Fruit fly (Drosophila melanogaster): Measurements from ENCODE around the gene Pdp1.
A peak's percentile ranks its signal among the peaks of the same experiment; 100 is the strongest.

Pdp1 gene

dm6 chr3L:7875606-7876366 is 8.6 kb upstream of the Pdp1 start (continued):
- no peak for TF ChIP-seq tap (tag; optimal IDR thresholded peaks at IDR 0.05)
- peak in 1 of 2 experiments; percentile 22 for TF ChIP-seq Eip74EF (GFP tag; optimal IDR thresholded peaks at IDR 0.05)
- no peak for TF ChIP-seq gro (GFP tag; optimal IDR thresholded peaks at IDR 0.05)
- TF ChIP-seq repo (GFP tag; optimal IDR thresholded peaks at IDR 0.05): no peak
- no peak for TF ChIP-seq CG4282 (GFP tag; optimal IDR thresholded peaks at IDR 0.05)
- TF ChIP-seq ATbp (GFP tag; optimal IDR thresholded peaks at IDR 0.05): no peak
- no peak for TF ChIP-seq cad (GFP tag; optimal IDR thresholded peaks at IDR 0.05)
- TF ChIP-seq ara (GFP tag; IDR thresholded peaks at IDR 0.05): 0 out of 2 replicates have a peak, but pooled peaks have one; percentile 4
- TF ChIP-seq CG30431 (GFP tag; optimal IDR thresholded peaks at IDR 0.05): peak; percentile 17
- no peak for TF ChIP-seq CG2889 (GFP tag; IDR thresholded peaks at IDR 0.05)
- no peak for TF ChIP-seq Stat92E (GFP tag; optimal IDR thresholded peaks at IDR 0.05)
- TF ChIP-seq CG10654 (GFP tag; optimal IDR thresholded peaks at IDR 0.05): peak; percentile 1
- peak; percentile 44 for TF ChIP-seq bcd (GFP tag; optimal IDR thresholded peaks at IDR 0.05)
- TF ChIP-seq CG7271 (tag; optimal IDR thresholded peaks at IDR 0.05): no peak
- TF ChIP-seq Ets97D (GFP tag; optimal IDR thresholded peaks at IDR 0.05): no peak
- TF ChIP-seq CG18619 (GFP tag; optimal IDR thresholded peaks at IDR 0.05): peak; percentile 55
- TF ChIP-seq en (GFP tag; optimal IDR thresholded peaks at IDR 0.05): no peak
- TF ChIP-seq Trl (optimal IDR thresholded peaks at IDR 0.05): no peak
- no peak for TF ChIP-seq Trl (GFP tag; optimal IDR thresholded peaks at IDR 0.05)
- no peak for TF ChIP-seq CG34224 (GFP tag; IDR thresholded peaks at IDR 0.05; ENCODE audit: partially characterized antibody)
- TF ChIP-seq jing (GFP tag; optimal IDR thresholded peaks at IDR 0.05): no peak
- no peak for TF ChIP-seq dan (GFP tag; IDR thresholded peaks at IDR 0.05)
- no peak for TF ChIP-seq Hr39 (optimal IDR thresholded peaks at IDR 0.05)
- no peak for TF ChIP-seq zf30C (GFP tag; optimal IDR thresholded peaks at IDR 0.05)
- TF ChIP-seq CG8089 (GFP tag; optimal IDR thresholded peaks at IDR 0.05): no peak
- TF ChIP-seq CG16813 (GFP tag; IDR thresholded peaks at IDR 0.05; ENCODE audit: partially characterized antibody): no peak
- peak; percentile 91 for TF ChIP-seq sens (GFP tag)
- no peak for TF ChIP-seq ttk (GFP tag; IDR thresholded peaks at IDR 0.05)
- TF ChIP-seq lmd (GFP tag; IDR thresholded peaks at IDR 0.05): peak; percentile 29; the same call in 1 of the 2 replicates
- TF ChIP-seq HLH4C (GFP tag; IDR thresholded peaks at IDR 0.05; ENCODE audit: partially characterized antibody): no peak
- TF ChIP-seq Sry-δ (GFP tag; optimal IDR thresholded peaks at IDR 0.05): no peak
- no peak for TF ChIP-seq C15 (GFP tag; IDR thresholded peaks at IDR 0.05)
- no peak for TF ChIP-seq ato (GFP tag; IDR thresholded peaks at IDR 0.05; ENCODE audit: partially characterized antibody)
- TF ChIP-seq CG9727 (GFP tag; optimal IDR thresholded peaks at IDR 0.05): peak; percentile 80
- TF ChIP-seq CG9797 (GFP tag; optimal IDR thresholded peaks at IDR 0.05): no peak
- TF ChIP-seq CG16779 (GFP tag; IDR thresholded peaks at IDR 0.05): no peak
- no peak for TF ChIP-seq Neu2 (GFP tag; optimal IDR thresholded peaks at IDR 0.05; ENCODE audit: borderline replicate concordance)
- TF ChIP-seq Bdp1 (GFP tag; optimal IDR thresholded peaks at IDR 0.05): no peak
- TF ChIP-seq mld (GFP tag; IDR thresholded peaks at IDR 0.05; ENCODE audit: partially characterized antibody): no peak
- peak; percentile 47 for TF ChIP-seq CG9437 (GFP tag; optimal IDR thresholded peaks at IDR 0.05)
- no peak for TF ChIP-seq CG31365 (tag; optimal IDR thresholded peaks at IDR 0.05)
- peak; percentile 11 for TF ChIP-seq trem (tag; optimal IDR thresholded peaks at IDR 0.05)
- no peak for TF ChIP-seq kni (GFP tag; optimal IDR thresholded peaks at IDR 0.05)
- TF ChIP-seq Med (GFP tag): peak; percentile 59
- TF ChIP-seq ind (GFP tag; optimal IDR thresholded peaks at IDR 0.05): peak; percentile 37
- peak; percentile 63 for TF ChIP-seq CG13424 (tag; optimal IDR thresholded peaks at IDR 0.05)
- no peak for TF ChIP-seq fd64A (GFP tag; optimal IDR thresholded peaks at IDR 0.05)
- peak; percentile 37; the same call in 1 of the 3 replicates for TF ChIP-seq CG11695 (GFP tag; IDR thresholded peaks at IDR 0.05)
- TF ChIP-seq CG10565 (GFP tag; optimal IDR thresholded peaks at IDR 0.05): no peak
- TF ChIP-seq pnt (GFP tag; optimal IDR thresholded peaks at IDR 0.05): no peak
